Worm (Caenorhabditis elegans): ENCODE data around the gene W01B6.3.

- TF ChIP-seq fkh-10 (GFP tag; optimal IDR thresholded peaks at IDR 0.05) = no peak
- TF ChIP-seq Y48G9A.11 (GFP tag; IDR thresholded peaks at IDR 0.05) = no peak
- TF ChIP-seq tag-97 (GFP tag; IDR thresholded peaks at IDR 0.05) = no peak
- no peak for TF ChIP-seq daf-12 (tag; optimal IDR thresholded peaks at IDR 0.05)
- TF ChIP-seq unc-39 (tag; optimal IDR thresholded peaks at IDR 0.05) = no peak
- no peak for TF ChIP-seq ama-1 (optimal IDR thresholded peaks at IDR 0.05)
- TF ChIP-seq arid-1 (GFP tag; conservative IDR thresholded peaks at IDR 0.05) = no peak
- TF ChIP-seq Y105C5A.15 (GFP tag; IDR thresholded peaks at IDR 0.05) = no peak
- no peak for TF ChIP-seq nhr-77 (tag; optimal IDR thresholded peaks at IDR 0.05)
- TF ChIP-seq F26F4.8 (GFP tag; conservative IDR thresholded peaks at IDR 0.05) = no peak
- TF ChIP-seq zag-1 (tag; optimal IDR thresholded peaks at IDR 0.05) = no peak
- TF ChIP-seq F37D6.2 (tag; optimal IDR thresholded peaks at IDR 0.05) = no peak
- peak; percentile 35 for TF ChIP-seq nhr-11 (tag; optimal IDR thresholded peaks at IDR 0.05)
- no peak for TF ChIP-seq aly-2 (tag; optimal IDR thresholded peaks at IDR 0.05)
Observed at ce11 chrIV:10085401-10086187, 13.2 kb upstream of the W01B6.3 start, which contains the start of the genes col-2 and ndc-80.

All from whole organism, L4 larva.